Worm (Caenorhabditis elegans) whole organism, L1 larva: Measurements from ENCODE around the gene fbxb-38.

ENCODE experiments used
- aly-2 ChIP-seq: fragments of 150-350 bp; optimal IDR thresholded peaks from 2 replicates; lab custom pipeline; 2014; ENCODE audit warnings: missing biosample characterization, missing genetic modification characterization
- ama-1 ChIP-seq: fragments of 150-350 bp; optimal IDR thresholded peaks from 2 replicates; lab custom pipeline; 2014
- isw-1 ChIP-seq: fragments of 200-800 bp; sonication (Bioruptor generic); IDR thresholded peaks from 2 replicates; pipeline ENCODE4 v1.3.6; 2022; ENCODE audit warnings: missing genetic modification characterization, missing compliant biosample characterization
- lin-39 ChIP-seq: fragments of 150-350 bp; optimal IDR thresholded peaks from 2 replicates; lab custom pipeline; 2014; ENCODE audit warnings: missing biosample characterization, missing genetic modification reagents, missing genetic modification characterization
- lir-3 ChIP-seq: sonication (generic microtip); optimal IDR thresholded peaks from 2 replicates; lab custom pipeline; 2016; ENCODE audit warnings: mild to moderate bottlenecking, missing genetic modification characterization, moderate library complexity, missing compliant biosample characterization; ENCODE audit not compliant: poor library complexity
- mep-1 ChIP-seq: fragments of 150-350 bp; optimal IDR thresholded peaks from 2 replicates; lab custom pipeline; 2014; ENCODE audit warnings: missing biosample characterization, missing genetic modification characterization
- nhr-28 ChIP-seq: fragments of 150-350 bp; optimal IDR thresholded peaks from 2 replicates; lab custom pipeline; 2014; ENCODE audit warnings: missing biosample characterization, missing genetic modification characterization
- pag-3 ChIP-seq: sonication (generic microtip); optimal IDR thresholded peaks from 2 replicates; lab custom pipeline; 2017; ENCODE audit warnings: missing genetic modification characterization, mild to moderate bottlenecking, missing compliant biosample characterization, antibody characterized with exemption, borderline replicate concordance; ENCODE audit not compliant: insufficient read depth
- pqm-1 ChIP-seq: sonication (generic microtip); optimal IDR thresholded peaks from 3 replicates; lab custom pipeline; 2017; ENCODE audit warnings: missing biosample characterization, missing genetic modification characterization
- tlp-1 ChIP-seq: fragments of 150-350 bp; optimal IDR thresholded peaks from 2 replicates; lab custom pipeline; 2014; ENCODE audit warnings: missing biosample characterization, missing genetic modification characterization
- zag-1 ChIP-seq: fragments of 150-350 bp; optimal IDR thresholded peaks from 2 replicates; lab custom pipeline; 2014; ENCODE audit warnings: missing biosample characterization, missing genetic modification characterization

ce11 chrII:2146900-2147375 is 21.6 kb downstream of the fbxb-38 start, which contains the start of gene C40A11.2:
- TF ChIP-seq nhr-28 (tag; lab: Kevin White, UChicago), result no peak
- TF ChIP-seq lin-39 (tag; lab: Kevin White, UChicago), result no peak
- TF ChIP-seq aly-2 (tag; lab: Kevin White, UChicago), result no peak
- TF ChIP-seq lir-3 (tag; lab: Kevin White, UChicago), result no peak
- no peak for TF ChIP-seq ama-1 (lab: Kevin White, UChicago)
- no peak for TF ChIP-seq pqm-1 (tag; lab: Kevin White, UChicago)
- TF ChIP-seq pag-3 (tag; lab: Kevin White, UChicago), result no peak
- no peak for TF ChIP-seq mep-1 (tag; lab: Kevin White, UChicago)
- no peak for TF ChIP-seq tlp-1
- TF ChIP-seq zag-1 (tag; lab: Kevin White, UChicago), result no peak
- TF ChIP-seq isw-1 (GFP tag; lab: Robert Waterston, UW), result no peak
